Worm (Caenorhabditis elegans) whole organism, dauer: ENCODE measurements around the gene R160.5.
"Not testable (repeated sequence)": the region's sequence is repeated elsewhere in the genome, so short reads cannot be mapped to it uniquely, and the experiment has no call there.

Experiments used
- unc-62 ChIP-seq: sonication (generic microtip); optimal IDR thresholded peaks from 2 replicates; lab custom pipeline; 2017; ENCODE audit warnings: missing biosample characterization, missing genetic modification reagents, missing genetic modification characterization

The R160.5 gene

DNA sequence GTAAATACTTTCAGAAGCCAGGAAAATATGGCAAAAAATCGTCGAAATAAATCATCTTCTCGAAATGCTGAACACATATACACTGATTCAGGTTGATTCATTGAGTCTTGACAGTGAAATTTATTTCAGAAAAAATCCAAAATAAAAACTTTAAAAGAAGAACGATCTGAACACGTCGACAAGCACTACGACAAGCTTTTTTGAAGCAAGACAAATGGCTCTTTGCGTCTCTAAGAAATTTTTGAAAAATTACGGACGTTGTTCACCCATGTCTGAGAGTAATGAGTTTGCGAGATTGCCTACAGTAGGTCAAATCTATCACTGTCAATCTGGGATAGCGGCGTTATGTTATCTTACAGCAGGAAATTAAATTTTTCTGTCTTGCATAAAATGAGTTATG, 6.1 kb upstream of the R160.5 start, which contains the start of gene R160.2:
TSS of gene R160.2 (minus strand) at position 101 of the 400 bp plus-strand sequence.
- no peak for TF ChIP-seq unc-62 (GFP tag; lab: Kevin White, UChicago)

ce11 chrX:4373123-4373522, 2.5 kb upstream of the R160.5 start, which contains the start of gene R160.6:
Gene R160.6 (minus strand): TSS chrX:4373223.
- TF ChIP-seq unc-62 (GFP tag; lab: Kevin White, UChicago), result no peak

ce11 chrX:4371988-4372387, 1.3 kb upstream of the R160.5 start, which contains the start of gene R160.14:
Gene R160.14 (minus strand): TSS chrX:4372088.
- TF ChIP-seq unc-62 (GFP tag; lab: Kevin White, UChicago), result no peak

DNA sequence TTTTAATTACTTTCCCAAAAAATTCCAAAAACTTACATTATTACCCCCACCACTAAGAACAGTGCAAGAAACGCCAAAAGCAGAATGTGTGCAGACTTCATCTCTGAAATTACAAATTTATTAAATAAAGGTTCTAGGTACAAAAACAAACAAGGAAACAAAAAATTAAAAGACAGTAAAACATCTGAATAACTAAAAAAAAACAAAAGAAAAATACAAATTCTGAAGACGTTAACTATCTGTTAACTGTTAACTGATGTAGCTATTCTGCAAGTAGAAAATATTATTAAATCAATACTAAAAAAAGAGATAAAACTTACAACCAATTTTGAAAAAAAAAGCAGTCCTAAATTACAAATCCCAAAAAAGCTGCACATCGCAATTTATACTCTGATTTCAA, 757 bp upstream of the R160.5 start, which contains the start of gene R160.13:
TSS of gene R160.13 (minus strand) at position 101 of the 400 bp plus-strand sequence.
- TF ChIP-seq unc-62 (GFP tag; lab: Kevin White, UChicago), result no peak

- TF ChIP-seq unc-62 (GFP tag; lab: Kevin White, UChicago), result no peak
Measured at ce11 chrX:4368800-4369199, 1.9 kb downstream of the R160.5 start, which contains the start of gene R160.4. Gene R160.4 (minus strand): TSS chrX:4368900.

- no peak for TF ChIP-seq unc-62 (GFP tag; lab: Kevin White, UChicago)
Measured at ce11 chrX:4367414-4367813, 3.2 kb downstream of the R160.5 start, which contains the start of gene R160.10. Gene R160.10 (minus strand): TSS chrX:4367514.

- no peak for TF ChIP-seq unc-62 (GFP tag; lab: Kevin White, UChicago)
Measured at ce11 chrX:4366231-4366630, 4.4 kb downstream of the R160.5 start, which contains the start of gene R160.3. Gene R160.3 (minus strand): TSS chrX:4366331.

DNA sequence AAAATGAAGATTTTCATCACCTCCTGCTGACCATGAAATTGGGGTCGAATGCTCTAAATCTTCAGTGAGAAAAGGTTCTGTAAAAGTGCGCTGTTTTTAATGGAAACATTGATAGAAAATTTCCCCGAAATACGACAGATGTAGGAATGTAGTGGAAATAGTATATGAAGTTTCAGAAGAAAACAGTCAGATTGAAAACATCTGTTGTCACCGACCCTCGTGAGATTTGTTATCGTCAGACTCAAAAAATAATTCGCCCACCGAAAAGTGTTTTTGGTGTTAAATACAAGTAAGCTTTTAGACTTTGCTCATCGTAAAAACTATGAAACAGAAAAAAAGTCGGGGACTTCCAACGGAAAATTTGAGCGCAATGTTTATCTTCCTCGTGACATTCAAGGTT, 5.8 kb downstream of the R160.5 start, which contains the start of gene F14H12.8:
TSS of gene F14H12.8 (minus strand) at position 101 of the 400 bp plus-strand sequence.
- no peak for TF ChIP-seq unc-62 (GFP tag; lab: Kevin White, UChicago)

DNA sequence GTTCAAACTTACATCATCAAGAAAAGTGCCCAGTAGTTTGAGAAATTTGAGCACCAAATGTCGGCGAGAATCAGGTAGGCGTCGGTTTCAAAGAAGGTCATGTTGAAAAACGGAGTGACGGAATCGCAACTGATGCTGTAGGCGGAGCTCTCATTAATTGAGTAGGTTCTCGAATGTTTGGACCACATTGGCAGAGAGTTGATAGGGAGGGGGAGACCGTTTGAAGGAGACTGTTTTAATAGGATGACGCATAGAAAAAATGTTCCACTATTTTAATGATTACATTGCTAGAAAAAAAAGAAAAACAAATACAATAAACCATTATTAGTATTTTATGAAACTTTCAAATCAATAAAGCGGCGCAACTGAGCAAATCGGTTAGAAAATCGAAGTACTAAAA, 7.5 kb downstream of the R160.5 start, which contains the start of gene F14H12.17:
TSS of gene F14H12.17 (minus strand) at position 101 of the 400 bp plus-strand sequence.
- no peak for TF ChIP-seq unc-62 (GFP tag; lab: Kevin White, UChicago)

DNA sequence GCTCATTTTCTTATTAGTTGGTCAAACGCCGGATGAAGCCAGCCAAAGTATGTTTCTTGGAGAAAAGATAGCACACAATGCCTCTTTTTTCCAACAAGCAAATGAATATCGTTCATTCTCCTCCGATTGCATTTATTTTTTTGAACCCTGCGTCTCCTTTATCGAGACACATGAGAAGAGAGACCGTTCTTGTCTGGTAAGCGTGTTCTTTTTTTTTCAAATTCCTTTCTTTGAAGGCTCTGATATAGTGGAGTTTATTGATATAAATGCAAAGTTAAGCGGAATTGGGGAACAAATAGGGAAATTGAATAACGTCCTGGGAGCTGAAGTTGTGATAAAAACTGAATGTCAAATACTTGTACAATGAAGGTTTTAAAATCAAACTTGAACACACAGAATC, 8.1 kb downstream of the R160.5 start, which contains the start of gene F14H12.7:
TSS of gene F14H12.7 (minus strand) at position 101 of the 400 bp plus-strand sequence.
- TF ChIP-seq unc-62 (GFP tag; lab: Kevin White, UChicago), result no peak

DNA sequence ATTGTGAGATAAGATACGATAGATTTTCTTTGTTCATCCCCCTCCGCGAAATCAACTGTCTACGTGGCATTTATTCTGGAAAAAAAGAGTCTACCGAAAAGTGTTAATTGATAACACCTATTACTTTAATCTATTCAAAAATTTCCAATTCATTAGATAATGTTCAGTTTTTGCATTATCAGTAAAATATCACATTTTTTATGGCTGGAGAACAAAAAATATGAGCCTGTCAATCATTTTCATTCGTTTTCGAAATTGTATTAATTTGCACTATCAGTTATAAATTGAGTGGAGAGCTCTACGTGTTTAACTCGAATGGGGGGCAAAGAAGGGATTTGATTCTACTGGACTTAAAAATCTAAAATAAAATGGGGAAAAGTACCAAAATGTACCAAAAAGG, 11.6 kb downstream of the R160.5 start:
- no peak for TF ChIP-seq unc-62 (GFP tag; lab: Kevin White, UChicago)

DNA sequence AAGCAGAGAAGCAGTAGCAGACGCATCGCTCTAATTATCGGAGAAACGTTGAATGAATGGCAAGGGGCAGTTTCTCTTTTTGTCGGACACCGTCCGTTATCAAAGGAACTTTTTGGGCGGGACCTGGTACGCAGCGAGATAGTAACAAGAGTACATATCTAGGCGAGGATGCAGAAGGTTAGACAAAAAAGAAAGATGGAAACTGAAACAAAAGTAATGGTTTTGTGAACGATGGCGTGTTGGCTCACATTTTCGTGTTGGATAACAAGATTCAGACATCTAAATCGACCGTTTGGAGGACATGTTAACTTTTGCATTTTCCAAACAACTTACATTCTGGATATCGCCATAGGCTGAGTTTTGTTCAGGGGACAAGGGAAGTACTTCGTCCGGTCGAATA, 13.2 kb downstream of the R160.5 start, which contains the start of gene F14H12.6:
TSS of gene F14H12.6 (minus strand) at position 101 of the 400 bp plus-strand sequence.
- no peak for TF ChIP-seq unc-62 (GFP tag; lab: Kevin White, UChicago)

- TF ChIP-seq unc-62 (GFP tag; lab: Kevin White, UChicago), result no peak
Measured at ce11 chrX:4353318-4353717, 17.3 kb downstream of the R160.5 start, which contains the start of gene col-165. Gene col-165 (plus strand): TSS chrX:4353618.

ce11 chrX:4350198-4350597, 20.5 kb downstream of the R160.5 start, which contains the start of gene F14H12.2:
Gene F14H12.2 (plus strand): TSS chrX:4350498.
- TF ChIP-seq unc-62 (GFP tag; lab: Kevin White, UChicago), result no peak

- no peak for TF ChIP-seq unc-62 (GFP tag; lab: Kevin White, UChicago)
Measured at ce11 chrX:4343915-4344314, 26.7 kb downstream of the R160.5 start, which contains the start of gene F14H12.3. Gene F14H12.3 (plus strand): TSS chrX:4344215.

ce11 chrX:4342730-4343129, 27.9 kb downstream of the R160.5 start:
- no peak for TF ChIP-seq unc-62 (GFP tag; lab: Kevin White, UChicago)

- TF ChIP-seq unc-62 (GFP tag; lab: Kevin White, UChicago), result not testable (repeated sequence)
Measured at ce11 chrX:4339332-4339731, 31.3 kb downstream of the R160.5 start, which contains the start of gene cst-1. Gene cst-1 (plus strand): TSS chrX:4339632.
